Fruit fly (Drosophila melanogaster) whole organism, embryonic: ENCODE data around the gene Strip.

Experiments used
- Atf3 ChIP-seq: fragments of 200-800 bp; sonication (Bioruptor generic); optimal IDR thresholded peaks from 3 replicates; lab custom pipeline; 2016; ENCODE audit warnings: missing biosample characterization, missing genetic modification characterization
- Awh ChIP-seq: fragments of 200-800 bp; sonication (Bioruptor generic); IDR thresholded peaks from 2 replicates; pipeline ENCODE4, ENCODE4 v1.3.6; 2022; ENCODE audit warnings: missing biosample characterization, missing genetic modification characterization
- BtbVII ChIP-seq: fragments of 200-800 bp; sonication (Bioruptor generic); optimal IDR thresholded peaks from 3 replicates; lab custom pipeline; 2017; ENCODE audit warnings: missing biosample characterization, mild to moderate bottlenecking, missing genetic modification characterization
- Bteb2 ChIP-seq: fragments of 200-800 bp; sonication (Bioruptor generic); optimal IDR thresholded peaks from 2 replicates; lab custom pipeline; 2016; ENCODE audit warnings: missing biosample characterization, missing genetic modification characterization
- CG1024 ChIP-seq: fragments of 200-800 bp; sonication (Bioruptor generic); IDR thresholded peaks from 2 replicates; pipeline ENCODE4 v1.3.6; 2022; ENCODE audit warnings: missing biosample characterization, missing genetic modification characterization
- CG10366 ChIP-seq: fragments of 200-800 bp; sonication (Bioruptor generic); IDR thresholded peaks from 2 replicates; pipeline ENCODE4 v1.3.6; 2022; ENCODE audit warnings: missing biosample characterization, missing genetic modification characterization
- CG10431 ChIP-seq: fragments of 200-800 bp; sonication (Bioruptor generic); optimal IDR thresholded peaks from 3 replicates; lab custom pipeline; 2018; ENCODE audit warnings: missing biosample characterization, mild to moderate bottlenecking, missing genetic modification characterization
- CG12219 ChIP-seq: fragments of 200-800 bp; sonication (Bioruptor generic); optimal IDR thresholded peaks from 3 replicates; lab custom pipeline; 2018; ENCODE audit warnings: missing biosample characterization, mild to moderate bottlenecking, missing genetic modification characterization
- CG13775 ChIP-seq: fragments of 200-800 bp; sonication (Bioruptor generic); optimal IDR thresholded peaks from 3 replicates; lab custom pipeline; 2017; ENCODE audit warnings: missing biosample characterization, mild to moderate bottlenecking, missing genetic modification characterization
- CG14710 ChIP-seq: fragments of 200-800 bp; sonication (Bioruptor generic); optimal IDR thresholded peaks from 3 replicates; lab custom pipeline; 2019; ENCODE audit warnings: missing biosample characterization, mild to moderate bottlenecking, missing genetic modification characterization, moderate library complexity
- CG16863 ChIP-seq: fragments of 200-800 bp; sonication (Bioruptor generic); optimal IDR thresholded peaks from 3 replicates; lab custom pipeline; 2016; ENCODE audit warnings: missing biosample characterization, missing genetic modification characterization
- CG17385 ChIP-seq: fragments of 200-800 bp; sonication (Bioruptor generic); optimal IDR thresholded peaks from 3 replicates; lab custom pipeline; 2018; ENCODE audit warnings: missing biosample characterization, mild to moderate bottlenecking, missing genetic modification characterization
- CG17612 ChIP-seq: fragments of 200-800 bp; sonication (Bioruptor generic); IDR thresholded peaks from 2 replicates; pipeline ENCODE4 v1.3.6; 2022; ENCODE audit warnings: missing biosample characterization, missing genetic modification characterization
- CG17802 ChIP-seq: fragments of 200-800 bp; sonication (Bioruptor generic); optimal IDR thresholded peaks from 2 replicates; lab custom pipeline; 2018; ENCODE audit warnings: missing biosample characterization, mild to moderate bottlenecking, missing genetic modification characterization, moderate library complexity
- CG17829 ChIP-seq: fragments of 200-800 bp; optimal IDR thresholded peaks from 2 replicates; lab custom pipeline; 2019; ENCODE audit warnings: missing biosample characterization, mild to moderate bottlenecking, missing genetic modification characterization, moderate library complexity
- CG18011 ChIP-seq: fragments of 200-800 bp; sonication (Bioruptor generic); optimal IDR thresholded peaks from 2 replicates; lab custom pipeline; 2017; ENCODE audit warnings: missing biosample characterization, missing genetic modification characterization, mild to moderate bottlenecking, moderate library complexity, missing genotype
- CG18764 ChIP-seq: fragments of 200-800 bp; sonication (Bioruptor generic); optimal IDR thresholded peaks from 3 replicates; lab custom pipeline; 2016; ENCODE audit warnings: missing biosample characterization, missing genetic modification characterization
- CG2875 ChIP-seq: fragments of 200-800 bp; sonication (Bioruptor generic); optimal IDR thresholded peaks from 2 replicates; lab custom pipeline; 2017; ENCODE audit warnings: missing biosample characterization, mild to moderate bottlenecking, missing genetic modification characterization, missing genetic modification reagents
- CG4404 ChIP-seq: fragments of 200-800 bp; sonication (Bioruptor generic); IDR thresholded peaks from 2 replicates; pipeline ENCODE4 v1.3.6; 2022; ENCODE audit warnings: missing biosample characterization, missing genetic modification characterization
- CG5953 ChIP-seq: fragments of 200-800 bp; sonication (Bioruptor generic); IDR thresholded peaks from 2 replicates; pipeline ENCODE4 v1.3.6; 2022; ENCODE audit warnings: missing biosample characterization, missing genetic modification characterization
- CG6813 ChIP-seq: fragments of 200-800 bp; sonication (Bioruptor generic); optimal IDR thresholded peaks from 2 replicates; lab custom pipeline; 2017; ENCODE audit warnings: missing biosample characterization, missing genetic modification characterization, mild to moderate bottlenecking, moderate library complexity, missing genetic modification reagents
- CG7556 ChIP-seq: fragments of 200-800 bp; sonication (Bioruptor generic); optimal IDR thresholded peaks from 2 replicates; lab custom pipeline; 2017; ENCODE audit warnings: missing biosample characterization, mild to moderate bottlenecking, missing genetic modification characterization
- CG7786 ChIP-seq: fragments of 200-800 bp; sonication (Bioruptor generic); optimal IDR thresholded peaks from 2 replicates; lab custom pipeline; 2016; ENCODE audit warnings: missing biosample characterization, missing genetic modification characterization
- CG8924 ChIP-seq: fragments of 200-800 bp; optimal IDR thresholded peaks from 3 replicates; lab custom pipeline; 2019; ENCODE audit warnings: missing biosample characterization, mild to moderate bottlenecking, missing genetic modification characterization, moderate library complexity
- CG9437 ChIP-seq: fragments of 200-800 bp; sonication (Bioruptor generic); optimal IDR thresholded peaks from 2 replicates; lab custom pipeline; 2018; ENCODE audit warnings: missing biosample characterization, mild to moderate bottlenecking, missing genetic modification characterization
- E2f1 ChIP-seq: fragments of 200-800 bp; sonication (Bioruptor generic); IDR thresholded peaks from 2 replicates; pipeline ENCODE4 v1.3.6; 2022; ENCODE audit warnings: missing biosample characterization, missing genetic modification characterization
- Gug ChIP-seq: fragments of 200-800 bp; sonication (Bioruptor generic); IDR thresholded peaks from 4 replicates; pipeline ENCODE4 v1.3.6; 2022; ENCODE audit warnings: missing biosample characterization, missing genetic modification characterization
- Hmx ChIP-seq: fragments of 200-800 bp; sonication (Bioruptor generic); optimal IDR thresholded peaks from 2 replicates; lab custom pipeline; 2016; ENCODE audit warnings: missing biosample characterization, missing genetic modification characterization
- MBD-R2 ChIP-seq: fragments of 200-800 bp; sonication (Bioruptor generic); IDR thresholded peaks from 2 replicates; pipeline ENCODE4 v1.3.6; 2022; ENCODE audit warnings: missing biosample characterization, missing genetic modification characterization
- Pdp1 ChIP-seq, 2 experiments: fragments of 200-800 bp; sonication (Bioruptor generic); optimal IDR thresholded peaks; 3 replicates each; lab custom pipeline; 2016; ENCODE audit warnings: missing biosample characterization in 2 of 2, missing genetic modification characterization in 2 of 2, mild to moderate bottlenecking in 1 of 2, moderate library complexity in 1 of 2
- Ssrp ChIP-seq: fragments of 200-800 bp; sonication (Bioruptor generic); optimal IDR thresholded peaks from 2 replicates; lab custom pipeline; 2018; ENCODE audit warnings: missing biosample characterization, mild to moderate bottlenecking, missing genetic modification characterization, moderate library complexity
- Xbp1 ChIP-seq: fragments of 200-800 bp; sonication (Bioruptor generic); optimal IDR thresholded peaks from 3 replicates; lab custom pipeline; 2016; ENCODE audit warnings: missing biosample characterization, mild to moderate bottlenecking, missing genetic modification characterization
- ab ChIP-seq: fragments of 200-800 bp; sonication (Bioruptor generic); optimal IDR thresholded peaks from 2 replicates; lab custom pipeline; 2016; ENCODE audit warnings: missing biosample characterization, missing genetic modification characterization
- ato ChIP-seq: fragments of 200-800 bp; sonication (Bioruptor generic); IDR thresholded peaks from 2 replicates; pipeline ENCODE4 v1.3.6; 2022; ENCODE audit warnings: missing biosample characterization, missing genetic modification characterization; ENCODE audit not compliant: partially characterized antibody
- cad ChIP-seq: fragments of >200 bp; optimal IDR thresholded peaks from 2 replicates; lab custom pipeline; 2017; ENCODE audit warnings: missing biosample characterization, missing genetic modification characterization
- cwo ChIP-seq: fragments of 200-800 bp; sonication (Bioruptor generic); optimal IDR thresholded peaks from 3 replicates; lab custom pipeline; 2017; ENCODE audit warnings: missing biosample characterization, missing genetic modification characterization, mild to moderate bottlenecking, moderate library complexity, missing genetic modification reagents
- dati ChIP-seq: fragments of 200-800 bp; sonication (Bioruptor generic); IDR thresholded peaks from 2 replicates; pipeline ENCODE4 v1.3.6; 2022; ENCODE audit warnings: missing biosample characterization, missing genetic modification characterization
- dmrt11E ChIP-seq: fragments of 200-800 bp; sonication (Bioruptor generic); optimal IDR thresholded peaks from 3 replicates; lab custom pipeline; 2018; ENCODE audit warnings: missing biosample characterization, mild to moderate bottlenecking, missing genetic modification characterization, moderate library complexity
- gce ChIP-seq: fragments of 200-800 bp; sonication (Bioruptor generic); IDR thresholded peaks from 3 replicates; pipeline ENCODE4 v1.3.6; 2022; ENCODE audit warnings: missing biosample characterization, missing genetic modification characterization
- gem ChIP-seq: fragments of 200-800 bp; sonication (Bioruptor generic); optimal IDR thresholded peaks from 2 replicates; lab custom pipeline; 2019; ENCODE audit warnings: missing biosample characterization, mild to moderate bottlenecking, missing genetic modification characterization, moderate library complexity
- h ChIP-seq: fragments of >200 bp; optimal IDR thresholded peaks from 2 replicates; lab custom pipeline; 2017
- salm ChIP-seq: fragments of 200-800 bp; sonication (Bioruptor generic); optimal IDR thresholded peaks from 2 replicates; lab custom pipeline; 2018; ENCODE audit warnings: missing biosample characterization, mild to moderate bottlenecking, missing genetic modification characterization
- scrt ChIP-seq: fragments of 200-800 bp; sonication (Bioruptor generic); optimal IDR thresholded peaks from 2 replicates; lab custom pipeline; 2018; ENCODE audit warnings: missing biosample characterization, mild to moderate bottlenecking, missing genetic modification characterization, moderate library complexity
- seq ChIP-seq: fragments of 200-800 bp; sonication (Bioruptor generic); IDR thresholded peaks from 2 replicates; pipeline ENCODE4 v1.3.6; 2022; ENCODE audit warnings: missing biosample characterization, missing genetic modification characterization
- slbo ChIP-seq: fragments of 200-800 bp; sonication (Bioruptor generic); IDR thresholded peaks from 2 replicates; pipeline ENCODE4 v1.3.6; 2022; ENCODE audit warnings: missing biosample characterization, missing genetic modification characterization
- stc ChIP-seq: fragments of 200-800 bp; sonication (Bioruptor generic); IDR thresholded peaks from 2 replicates; pipeline ENCODE4 v1.3.6; 2022; ENCODE audit warnings: missing biosample characterization, missing genetic modification characterization
- sug ChIP-seq: fragments of 200-800 bp; optimal IDR thresholded peaks from 2 replicates; lab custom pipeline; 2019; ENCODE audit warnings: missing biosample characterization, mild to moderate bottlenecking, missing genetic modification characterization, moderate library complexity
- trem ChIP-seq: fragments of 200-800 bp; optimal IDR thresholded peaks from 3 replicates; lab custom pipeline; 2019; ENCODE audit warnings: missing biosample characterization, mild to moderate bottlenecking, missing genetic modification characterization, moderate library complexity
- tup ChIP-seq: fragments of 200-800 bp; sonication (Bioruptor generic); optimal IDR thresholded peaks from 2 replicates; lab custom pipeline; 2016; ENCODE audit warnings: missing biosample characterization, mild to moderate bottlenecking, missing genetic modification characterization, moderate library complexity
- unpg ChIP-seq: fragments of 200-800 bp; sonication (Bioruptor generic); optimal IDR thresholded peaks from 3 replicates; lab custom pipeline; 2018; ENCODE audit warnings: missing biosample characterization, mild to moderate bottlenecking, missing genetic modification characterization, moderate library complexity
- wor ChIP-seq: fragments of 200-800 bp; sonication (Bioruptor generic); IDR thresholded peaks from 2 replicates; pipeline ENCODE4 v1.3.6; 2022; ENCODE audit warnings: missing biosample characterization, missing genetic modification characterization
- yki ChIP-seq: fragments of >200 bp; optimal IDR thresholded peaks from 3 replicates; lab custom pipeline; 2018

Gene Strip

dm6 chr3L:3377965-3378292 lies 49.3 kb upstream of the Strip start, which contains the start of gene Ids (continued):
- TF ChIP-seq CG8924 (tag; lab: Kevin White, UChicago) (peak; percentile 68), cad (no peak), sug (peak; percentile 5), scrt (peak; percentile 42), stc (GFP tag; lab: Robert Waterston, UW) (peak; percentile 81), E2f1 (GFP tag; lab: Robert Waterston, UW) (peak; percentile 80), Ssrp (tag; lab: Kevin White, UChicago) (peak; percentile 58), wor (peak; percentile 53; the same call in 1 of the 2 replicates), CG6813 (GFP tag; lab: Kevin White, UChicago) (peak; percentile 49), CG7786 (GFP tag; lab: Kevin White, UChicago) (no peak), Gug (GFP tag; lab: Robert Waterston, UW) (peak; percentile 30; the same call in 1 of the 4 replicates), CG1024 (GFP tag; lab: Robert Waterston, UW) (peak; percentile 64), Bteb2 (peak; percentile 38), Pdp1 (GFP tag; optimal IDR thresholded peaks at IDR 0.05; lab: Kevin White, UChicago) (peak; percentile 38 to 39), gce (peak; percentile 61; the same call in 1 of the 3 replicates), CG4404 (GFP tag; lab: Robert Waterston, UW) (peak; percentile 45), Hmx (peak; percentile 3), h (lab: Kevin White, UChicago) (no peak), tup (GFP tag; lab: Kevin White, UChicago) (peak; percentile 13), Awh (GFP tag; lab: Robert Waterston, UW) (peak; percentile 66), CG16863 (GFP tag; lab: Kevin White, UChicago) (no peak), CG14710 (tag; lab: Kevin White, UChicago) (peak; percentile 29), seq (peak; percentile 80), trem (tag; lab: Kevin White, UChicago) (peak; percentile 23), slbo (GFP tag; lab: Robert Waterston, UW) (peak; percentile 84), CG18011 (GFP tag; lab: Kevin White, UChicago) (no peak), dati (GFP tag; lab: Robert Waterston, UW) (peak; percentile 23; the same call in 1 of the 2 replicates), MBD-R2 (GFP tag; lab: Robert Waterston, UW) (peak; percentile 26; the same call in 1 of the 2 replicates), gem (tag; lab: Kevin White, UChicago) (peak; percentile 78), CG5953 (GFP tag; lab: Robert Waterston, UW) (peak; percentile 70; the same call in 1 of the 2 replicates), cwo (peak; percentile 56), CG10431 (GFP tag; lab: Kevin White, UChicago) (no peak), CG7556 (GFP tag; lab: Kevin White, UChicago) (peak; percentile 64), Xbp1 (GFP tag; lab: Kevin White, UChicago) (peak; percentile 64), dmrt11E (peak; percentile 48), ab (GFP tag; lab: Kevin White, UChicago) (no peak), CG13775 (GFP tag; lab: Kevin White, UChicago) (peak; percentile 54), CG17385 (GFP tag; lab: Kevin White, UChicago) (peak; percentile 72), CG9437 (GFP tag; lab: Kevin White, UChicago) (peak; percentile 27), yki (lab: Kevin White, UChicago) (no peak), CG17802 (tag; lab: Kevin White, UChicago) (peak; percentile 22), CG17829 (tag; lab: Kevin White, UChicago) (peak; percentile 67), CG17612 (GFP tag; lab: Robert Waterston, UW) (0 out of 2 replicates have a peak, but pooled peaks have one; percentile 32), CG18764 (GFP tag; lab: Kevin White, UChicago) (no peak), Atf3 (no peak), salm (tag; lab: Kevin White, UChicago) (peak; percentile 16), CG12219 (GFP tag; lab: Kevin White, UChicago) (peak; percentile 52), unpg (GFP tag; lab: Kevin White, UChicago) (peak; percentile 74), BtbVII (GFP tag; lab: Kevin White, UChicago) (peak; percentile 70), CG10366 (GFP tag; lab: Robert Waterston, UW) (peak; percentile 76), CG2875 (GFP tag; lab: Kevin White, UChicago) (peak; percentile 30), ato (GFP tag; lab: Robert Waterston, UW) (no peak)
